Fruit fly (Drosophila melanogaster): Measurements from ENCODE around the gene CG1958.

- TF ChIP-seq OdsH (GFP tag; optimal IDR thresholded peaks at IDR 0.05), result no peak
- no peak for TF ChIP-seq Lpt (GFP tag; optimal IDR thresholded peaks at IDR 0.05)
- no peak for TF ChIP-seq topi (GFP tag; optimal IDR thresholded peaks at IDR 0.05)
- TF ChIP-seq CG6854 (GFP tag; optimal IDR thresholded peaks at IDR 0.05), result no peak
- no peak for TF ChIP-seq ss (GFP tag; optimal IDR thresholded peaks at IDR 0.05)
- no peak for TF ChIP-seq lz (GFP tag; optimal IDR thresholded peaks at IDR 0.05)
- TF ChIP-seq vri (GFP tag; optimal IDR thresholded peaks at IDR 0.05), result no peak
- TF ChIP-seq svp (GFP tag), result no peak
- no peak for TF ChIP-seq CG3032 (tag; optimal IDR thresholded peaks at IDR 0.05)
- no peak for TF ChIP-seq esn (GFP tag; optimal IDR thresholded peaks at IDR 0.05)
- no peak for TF ChIP-seq fd59A (GFP tag; optimal IDR thresholded peaks at IDR 0.05)
- TF ChIP-seq CG8319 (GFP tag; optimal IDR thresholded peaks at IDR 0.05), result no peak
- no peak for TF ChIP-seq Blimp-1 (GFP tag; optimal IDR thresholded peaks at IDR 0.05)
- TF ChIP-seq CG6163 (GFP tag; IDR thresholded peaks at IDR 0.05), result no peak
These were observed 36.1 kb upstream of the CG1958 start for dm6 chrX:7230647-7231046.

Measured in whole organism, prepupa.